Worm (Caenorhabditis elegans) whole organism, early embryonic: Measurements from ENCODE around the gene gst-33.

Experiments
- B0310.2 ChIP-seq: sonication (generic microtip); optimal IDR thresholded peaks from 2 replicates; lab custom pipeline; 2016; ENCODE audit warnings: mild to moderate bottlenecking, missing genetic modification characterization, missing compliant biosample characterization
- aly-1 ChIP-seq: sonication (generic microtip); optimal IDR thresholded peaks from 2 replicates; lab custom pipeline; 2016; ENCODE audit warnings: missing genetic modification characterization, missing compliant biosample characterization
- ama-1 ChIP-seq: fragments of 150-350 bp; optimal IDR thresholded peaks from 2 replicates; lab custom pipeline; 2014
- ceh-36 ChIP-seq: sonication (generic microtip); optimal IDR thresholded peaks from 2 replicates; lab custom pipeline; 2016; ENCODE audit warnings: missing genetic modification characterization, inconsistent platforms, missing compliant biosample characterization
- ets-7 ChIP-seq: sonication (generic microtip); optimal IDR thresholded peaks from 2 replicates; lab custom pipeline; 2016; ENCODE audit warnings: missing genotype, missing genetic modification characterization, missing compliant biosample characterization
- flt-1 ChIP-seq: fragments of 200-800 bp; sonication (Bioruptor generic); IDR thresholded peaks from 2 replicates; pipeline ENCODE4 v1.3.6; 2022; ENCODE audit warnings: missing genetic modification characterization, missing compliant biosample characterization
- hmbx-1 ChIP-seq: sonication (generic microtip); optimal IDR thresholded peaks from 2 replicates; lab custom pipeline; 2016; ENCODE audit warnings: mild to moderate bottlenecking, missing genetic modification characterization, missing compliant biosample characterization
- hnd-1 ChIP-seq: sonication (generic microtip); optimal IDR thresholded peaks from 2 replicates; lab custom pipeline; 2016; ENCODE audit warnings: missing genetic modification characterization, missing compliant biosample characterization
- tbx-11 ChIP-seq: fragments of 200-800 bp; sonication (Bioruptor generic); IDR thresholded peaks from 2 replicates; pipeline ENCODE4 v1.3.6; 2022; ENCODE audit warnings: missing genetic modification characterization, missing compliant biosample characterization
- tbx-37 ChIP-seq: fragments of 200-800 bp; sonication (Bioruptor generic); conservative IDR thresholded peaks from 2 replicates; pipeline ENCODE4 v1.3.6; 2022; ENCODE audit warnings: missing genetic modification reagents, missing genetic modification characterization, missing compliant biosample characterization
- tra-4 ChIP-seq: sonication (generic microtip); optimal IDR thresholded peaks from 2 replicates; lab custom pipeline; 2017; ENCODE audit warnings: missing genetic modification characterization, missing compliant biosample characterization

ce11 chrV:3451646-3452045 is 16.7 kb downstream of the gst-33 start:
- TF ChIP-seq tbx-37 (GFP tag; lab: Robert Waterston, UW) (no peak), ama-1 (lab: Kevin White, UChicago) (no peak), tra-4 (tag; lab: Kevin White, UChicago) (no peak), hmbx-1 (tag; lab: Kevin White, UChicago) (no peak), ceh-36 (tag; lab: Kevin White, UChicago) (no peak), hnd-1 (tag; lab: Kevin White, UChicago) (no peak), flt-1 (GFP tag; lab: Robert Waterston, UW) (no peak), ets-7 (tag; lab: Kevin White, UChicago) (no peak), aly-1 (tag; lab: Kevin White, UChicago) (no peak), B0310.2 (no peak), tbx-11 (GFP tag; lab: Robert Waterston, UW) (no peak)
